Worm (Caenorhabditis elegans): Measurements from ENCODE around the gene F01D5.3.

The F01D5.3 gene

DNA sequence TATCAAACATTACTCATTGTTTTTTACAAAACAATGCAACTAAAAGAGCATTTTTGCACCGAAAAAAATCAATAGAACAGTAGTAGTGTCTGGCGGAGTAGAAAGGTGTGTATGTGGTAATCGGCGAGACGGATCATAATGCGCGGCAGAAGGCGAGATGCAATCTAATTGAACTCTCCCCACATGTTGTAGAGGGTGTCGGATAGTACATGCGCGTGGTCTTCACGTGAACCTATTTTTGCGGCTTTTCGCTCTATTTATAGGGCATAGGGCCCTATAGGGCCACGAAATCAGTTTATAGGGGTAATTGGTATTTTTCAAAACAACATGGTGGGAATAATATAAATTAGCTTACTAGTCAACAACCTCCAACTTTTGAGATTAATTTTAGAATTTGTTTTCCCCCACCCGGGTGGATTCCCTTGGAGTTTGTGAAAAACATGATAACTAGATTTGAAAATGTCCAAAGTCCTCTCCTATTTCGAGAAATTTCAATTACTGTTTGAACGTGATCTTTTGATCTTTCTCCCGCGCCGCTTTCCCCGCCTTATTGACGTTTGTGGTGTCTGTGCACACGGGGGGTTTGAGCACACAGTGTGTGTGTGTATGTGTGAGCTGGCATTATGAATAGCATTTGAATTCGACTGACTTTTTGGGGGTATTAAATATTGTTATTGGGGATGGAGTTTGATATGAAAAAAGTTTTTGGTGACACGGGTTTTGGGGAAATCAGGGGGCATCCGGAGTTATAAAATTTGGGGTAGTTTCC lies 43.1 kb upstream of the F01D5.3 start:
- TF ChIP-seq ceh-30 (tag; optimal IDR thresholded peaks at IDR 0.05) (no peak), tbx-7 (tag; optimal IDR thresholded peaks at IDR 0.05) (no peak), ceh-24 (tag; optimal IDR thresholded peaks at IDR 0.05) (no peak), ceh-14 (tag; optimal IDR thresholded peaks at IDR 0.05) (no peak), dve-1 (tag; optimal IDR thresholded peaks at IDR 0.05) (peak; percentile 6), tbx-2 (tag; optimal IDR thresholded peaks at IDR 0.05) (peak; percentile 19), fax-1 (tag; optimal IDR thresholded peaks at IDR 0.05) (no peak)

DNA sequence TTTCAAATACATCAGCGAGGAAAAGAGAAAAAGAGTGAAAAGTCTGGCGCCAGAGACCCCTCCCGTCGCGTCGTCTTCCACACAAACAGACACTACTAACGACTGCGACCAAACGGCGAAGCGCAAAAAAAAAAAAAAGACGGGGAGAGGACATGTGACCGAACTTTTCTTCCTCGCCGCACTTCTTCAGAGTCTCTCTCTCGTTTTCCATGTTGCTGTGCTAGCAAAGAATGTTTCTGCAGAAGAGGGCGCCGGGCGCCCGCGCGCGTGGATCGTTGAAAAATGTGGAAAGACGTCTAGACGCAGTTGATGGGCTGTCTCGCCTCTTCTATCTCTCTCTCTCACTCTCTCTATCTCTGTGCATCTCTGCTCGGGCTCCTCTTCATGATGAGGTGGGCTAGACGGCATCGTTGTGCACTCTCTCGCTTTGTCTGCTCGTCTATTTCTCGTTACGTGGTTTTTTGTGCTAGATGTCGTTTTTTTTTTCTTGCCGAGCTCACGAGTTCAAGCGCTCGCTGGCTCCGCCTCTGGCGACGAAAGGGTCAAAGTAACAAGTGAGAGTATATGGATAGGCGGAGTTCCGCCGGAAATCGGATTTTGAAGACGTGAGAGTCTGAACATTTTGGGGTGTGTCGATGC lies 40.4 kb upstream of the F01D5.3 start:
- TF ChIP-seq T23F11.4 (GFP tag; optimal IDR thresholded peaks at IDR 0.05) (no peak), rnt-1 (tag; optimal IDR thresholded peaks at IDR 0.05) (peak; percentile 67), ceh-6 (GFP tag; optimal IDR thresholded peaks at IDR 0.05) (no peak), nhr-232 (tag; optimal IDR thresholded peaks at IDR 0.05) (no peak), fax-1 (tag; optimal IDR thresholded peaks at IDR 0.05) (no peak), hlh-6 (tag; optimal IDR thresholded peaks at IDR 0.05) (no peak), K02D7.2 (tag; optimal IDR thresholded peaks at IDR 0.05) (no peak), ets-4 (tag; optimal IDR thresholded peaks at IDR 0.05) (peak; percentile 12), unc-55 (GFP tag; optimal IDR thresholded peaks at IDR 0.05) (peak; percentile 76), hlh-8 (tag; optimal IDR thresholded peaks at IDR 0.05) (no peak), unc-86 (tag; optimal IDR thresholded peaks at IDR 0.05) (no peak), pha-4 (tag; optimal IDR thresholded peaks at IDR 0.05) (no peak), elt-2 (tag; optimal IDR thresholded peaks at IDR 0.05) (peak; percentile 0), C08G9.2 (tag; optimal IDR thresholded peaks at IDR 0.05) (peak; percentile 14), pha-2 (tag; optimal IDR thresholded peaks at IDR 0.05) (no peak), ref-2 (tag; optimal IDR thresholded peaks at IDR 0.05) (no peak), gmeb-2 (tag; optimal IDR thresholded peaks at IDR 0.05) (no peak), tbx-2 (tag; optimal IDR thresholded peaks at IDR 0.05) (peak; percentile 53), pqm-1 (tag; optimal IDR thresholded peaks at IDR 0.05) (peak; percentile 92), ceh-34 (tag; optimal IDR thresholded peaks at IDR 0.05) (peak; percentile 46), ceh-22 (tag; optimal IDR thresholded peaks at IDR 0.05) (no peak), Y22D7AL.16 (tag; optimal IDR thresholded peaks at IDR 0.05) (no peak), ceh-19 (GFP tag; optimal IDR thresholded peaks at IDR 0.05) (no peak), unc-42 (tag; optimal IDR thresholded peaks at IDR 0.05) (peak; percentile 78), ztf-16 (tag; optimal IDR thresholded peaks at IDR 0.05) (no peak), ceh-14 (tag; optimal IDR thresholded peaks at IDR 0.05) (peak; percentile 36), hlh-30 (tag; optimal IDR thresholded peaks at IDR 0.05; ENCODE audit: insufficient read depth) (peak; percentile 48), dmd-4 (tag; optimal IDR thresholded peaks at IDR 0.05; ENCODE audit: borderline replicate concordance) (no peak), hlh-15 (tag; optimal IDR thresholded peaks at IDR 0.05) (no peak), F13H6.1 (tag; optimal IDR thresholded peaks at IDR 0.05) (peak; percentile 76), nfya-1 (tag; optimal IDR thresholded peaks at IDR 0.05) (peak; percentile 62), syd-9 (tag; optimal IDR thresholded peaks at IDR 0.05) (peak; percentile 15), pat-9 (tag; optimal IDR thresholded peaks at IDR 0.05) (peak; percentile 7), ceh-48 (tag; optimal IDR thresholded peaks at IDR 0.05) (no peak), fkh-10 (GFP tag; optimal IDR thresholded peaks at IDR 0.05) (no peak), lin-11 (tag; optimal IDR thresholded peaks at IDR 0.05) (no peak), ceh-31 (tag; optimal IDR thresholded peaks at IDR 0.05) (peak; percentile 83), lim-6 (tag; optimal IDR thresholded peaks at IDR 0.05) (peak; percentile 20), zip-5 (tag; optimal IDR thresholded peaks at IDR 0.05) (no peak), pros-1 (tag; optimal IDR thresholded peaks at IDR 0.05) (peak; percentile 53), ama-1 (optimal IDR thresholded peaks at IDR 0.05) (no peak), ceh-30 (tag; optimal IDR thresholded peaks at IDR 0.05) (no peak), pax-1 (tag; optimal IDR thresholded peaks at IDR 0.05) (no peak), ceh-18 (tag; optimal IDR thresholded peaks at IDR 0.05) (peak; percentile 97), dve-1 (tag; optimal IDR thresholded peaks at IDR 0.05) (no peak), ahr-1 (tag; optimal IDR thresholded peaks at IDR 0.05) (no peak), ceh-9 (tag; optimal IDR thresholded peaks at IDR 0.05) (no peak)

Measured in whole organism, late embryonic.